Worm (Caenorhabditis elegans) whole organism, L4 larva: ENCODE results near the gene nfm-1.

Experiments
- F10B5.3 ChIP-seq: sonication (generic microtip); optimal IDR thresholded peaks from 2 replicates; lab custom pipeline; 2016; ENCODE audit warnings: mild to moderate bottlenecking, missing genetic modification characterization, missing compliant biosample characterization
- F44E2.7 ChIP-seq: fragments of 200-800 bp; sonication (Bioruptor generic); IDR thresholded peaks from 2 replicates; pipeline ENCODE4 v2.1.2; 2022; ENCODE audit warnings: missing genetic modification characterization, missing compliant biosample characterization
- F49E8.2 ChIP-seq: sonication (generic microtip); optimal IDR thresholded peaks from 2 replicates; lab custom pipeline; 2016; ENCODE audit warnings: missing compliant biosample characterization, mild to moderate bottlenecking, missing genetic modification characterization, borderline replicate concordance
- T20F7.1 ChIP-seq: fragments of 200-800 bp; sonication (Bioruptor generic); optimal IDR thresholded peaks from 2 replicates; lab custom pipeline; 2018; ENCODE audit warnings: mild to moderate bottlenecking, missing genetic modification characterization, missing compliant biosample characterization
- Y105C5A.15 ChIP-seq: fragments of 200-800 bp; sonication (Bioruptor generic); IDR thresholded peaks from 2 replicates; pipeline ENCODE4 v1.3.6; 2022; ENCODE audit warnings: missing genetic modification characterization, missing compliant biosample characterization
- Y5F2A.4 ChIP-seq: fragments of 200-800 bp; sonication (Bioruptor generic); optimal IDR thresholded peaks from 2 replicates; lab custom pipeline; 2018; ENCODE audit warnings: mild to moderate bottlenecking, missing genetic modification characterization, missing compliant biosample characterization
- Y75B8A.6 ChIP-seq: fragments of 200-800 bp; sonication (Bioruptor generic); IDR thresholded peaks from 2 replicates; pipeline ENCODE4 v1.3.6; 2022; ENCODE audit warnings: missing genetic modification reagents, missing genetic modification characterization, missing compliant biosample characterization
- ZK337.2 ChIP-seq: fragments of 200-800 bp; sonication (Bioruptor generic); IDR thresholded peaks from 2 replicates; pipeline ENCODE4 v1.3.6; 2022; ENCODE audit warnings: missing genetic modification reagents, missing genetic modification characterization, missing compliant biosample characterization
- aha-1 ChIP-seq: fragments of 150-350 bp; peaks from one replicate; lab custom pipeline; 2014; ENCODE audit warnings: missing biosample characterization, missing genetic modification characterization
- ama-1 ChIP-seq: fragments of 150-350 bp; optimal IDR thresholded peaks from 2 replicates; lab custom pipeline; 2014; ENCODE audit warnings: inconsistent platforms, mixed read lengths
- arid-1 ChIP-seq: fragments of 200-800 bp; sonication (Bioruptor generic); conservative IDR thresholded peaks from 2 replicates; pipeline ENCODE4 v1.3.6; 2022; ENCODE audit warnings: missing genetic modification reagents, missing genetic modification characterization, missing compliant biosample characterization
- ceh-32 ChIP-seq: sonication (generic microtip); optimal IDR thresholded peaks from 2 replicates; lab custom pipeline; 2016; ENCODE audit warnings: mild to moderate bottlenecking, missing genetic modification characterization, missing compliant biosample characterization; ENCODE audit not compliant: poor library complexity
- ceh-44 ChIP-seq: fragments of 200-800 bp; sonication (Bioruptor generic); IDR thresholded peaks from 2 replicates; pipeline ENCODE4 v1.3.6; 2022; ENCODE audit warnings: missing genetic modification reagents, missing genetic modification characterization, missing compliant biosample characterization
- ceh-62 ChIP-seq: sonication (generic microtip); optimal IDR thresholded peaks from 2 replicates; lab custom pipeline; 2017; ENCODE audit warnings: missing biosample characterization, missing genetic modification characterization
- ces-1 ChIP-seq: fragments of 150-350 bp; sonication (generic microtip); optimal IDR thresholded peaks from 4 replicates; lab custom pipeline; 2014; ENCODE audit warnings: missing biosample characterization, missing genetic modification reagents, missing genetic modification characterization
- daf-12 ChIP-seq: fragments of 150-350 bp; optimal IDR thresholded peaks from 2 replicates; lab custom pipeline; 2014; ENCODE audit warnings: missing biosample characterization, missing genetic modification reagents, missing genetic modification characterization
- daf-16 ChIP-seq, 3 experiments: sonication (generic microtip); optimal IDR thresholded peaks; 2 replicates each; lab custom pipeline; 2016 to 2017; ENCODE audit warnings: missing genetic modification characterization in 3 of 3, missing genetic modification reagents in 3 of 3, mild to moderate bottlenecking in 2 of 3, missing compliant biosample characterization in 2 of 3, missing biosample characterization in 1 of 3, moderate library complexity in 1 of 3
- daf-19 ChIP-seq: fragments of 200-800 bp; sonication (Bioruptor generic); conservative IDR thresholded peaks from 2 replicates; pipeline ENCODE4 v1.3.6; 2022; ENCODE audit warnings: missing genetic modification characterization, missing compliant biosample characterization
- dmd-9 ChIP-seq: fragments of 200-800 bp; sonication (Bioruptor generic); IDR thresholded peaks from 2 replicates; pipeline ENCODE4 v1.3.6; 2022; ENCODE audit warnings: missing genetic modification reagents, missing genetic modification characterization, missing compliant biosample characterization
- duxl-1 ChIP-seq: sonication (generic microtip); optimal IDR thresholded peaks from 2 replicates; lab custom pipeline; 2016; ENCODE audit warnings: mild to moderate bottlenecking, missing genetic modification characterization, moderate library complexity, missing compliant biosample characterization; ENCODE audit not compliant: poor library complexity
- dve-1 ChIP-seq: sonication (generic microtip); optimal IDR thresholded peaks from 2 replicates; lab custom pipeline; 2017; ENCODE audit warnings: antibody characterized with exemption, mild to moderate bottlenecking, missing genetic modification characterization, missing compliant biosample characterization; ENCODE audit not compliant: insufficient read depth
- hif-1 ChIP-seq, 2 experiments: sonication (generic microtip); optimal IDR thresholded peaks; 2 replicates each; lab custom pipeline; 2016 to 2017; ENCODE audit warnings: missing compliant biosample characterization in 2 of 2, missing genetic modification characterization in 2 of 2, missing genetic modification reagents in 2 of 2, missing genotype in 2 of 2, mild to moderate bottlenecking in 1 of 2
- jun-1 ChIP-seq: fragments of 150-350 bp; optimal IDR thresholded peaks from 2 replicates; lab custom pipeline; 2014; ENCODE audit warnings: missing biosample characterization, missing genetic modification reagents, missing genetic modification characterization
- lin-13 ChIP-seq: fragments of 150-350 bp; optimal IDR thresholded peaks from 2 replicates; lab custom pipeline; 2014; ENCODE audit warnings: missing biosample characterization, missing genetic modification reagents, missing genetic modification characterization
- lin-38 ChIP-seq: fragments of 200-800 bp; sonication (Bioruptor generic); IDR thresholded peaks from 2 replicates; pipeline ENCODE4 v1.3.6; 2022; ENCODE audit warnings: missing genetic modification reagents, missing genetic modification characterization, missing compliant biosample characterization
- lir-3 ChIP-seq: sonication (generic microtip); optimal IDR thresholded peaks from 2 replicates; lab custom pipeline; 2016; ENCODE audit warnings: mild to moderate bottlenecking, missing genetic modification characterization, missing compliant biosample characterization
- lsy-2 ChIP-seq, 2 experiments: fragments of 150-350 bp in 1 of 2; sonication (generic microtip) in 1 of 2; optimal IDR thresholded peaks; 2 replicates each; lab custom pipeline; 2014 to 2017; ENCODE audit warnings: missing biosample characterization in 2 of 2, missing genetic modification characterization in 2 of 2
- mxl-2 ChIP-seq: fragments of 200-800 bp; sonication (Bioruptor generic); conservative IDR thresholded peaks from 2 replicates; pipeline ENCODE4 v1.3.6; 2022; ENCODE audit warnings: missing genetic modification reagents, missing genetic modification characterization, missing compliant biosample characterization
- nhr-10 ChIP-seq: fragments of 150-350 bp; optimal IDR thresholded peaks from 2 replicates; lab custom pipeline; 2014; ENCODE audit warnings: missing biosample characterization, missing genetic modification characterization
- nhr-11 ChIP-seq: fragments of 150-350 bp; optimal IDR thresholded peaks from 2 replicates; lab custom pipeline; 2014; ENCODE audit warnings: missing biosample characterization, missing genetic modification characterization
- nhr-28 ChIP-seq: fragments of 150-350 bp; optimal IDR thresholded peaks from 2 replicates; lab custom pipeline; 2014; ENCODE audit warnings: missing biosample characterization, missing genetic modification characterization
- nhr-41 ChIP-seq: fragments of 200-800 bp; sonication (Bioruptor generic); IDR thresholded peaks from 2 replicates; pipeline ENCODE4 v1.3.6; 2022; ENCODE audit warnings: missing genetic modification reagents, missing genetic modification characterization, missing compliant biosample characterization
- nhr-48 ChIP-seq: sonication (generic microtip); optimal IDR thresholded peaks from 2 replicates; lab custom pipeline; 2016; ENCODE audit warnings: mild to moderate bottlenecking, missing genetic modification characterization, missing compliant biosample characterization
- sdz-12 ChIP-seq: fragments of 200-800 bp; sonication (Bioruptor generic); optimal IDR thresholded peaks from 2 replicates; lab custom pipeline; 2018; ENCODE audit warnings: mild to moderate bottlenecking, missing genetic modification characterization, missing compliant biosample characterization
- snpc-1.2 ChIP-seq: fragments of 200-800 bp; sonication (Bioruptor generic); IDR thresholded peaks from 2 replicates; pipeline ENCODE4 v1.3.6; 2022; ENCODE audit warnings: missing genetic modification reagents, missing genetic modification characterization, missing compliant biosample characterization
- snpc-4 ChIP-seq: fragments of 150-350 bp; optimal IDR thresholded peaks from 2 replicates; lab custom pipeline; 2014; ENCODE audit warnings: missing biosample characterization, missing genetic modification characterization
- tra-1 ChIP-seq: fragments of 200-800 bp; sonication (Bioruptor generic); IDR thresholded peaks from 2 replicates; pipeline ENCODE4 v1.3.6; 2022; ENCODE audit warnings: missing genetic modification reagents, missing genetic modification characterization, missing compliant biosample characterization
- unc-62 ChIP-seq, 3 experiments: fragments of 150-350 bp in 1 of 3; sonication (generic microtip); optimal IDR thresholded peaks in 2 of 3; peaks in 1 of 3; 1 replicate in 1 of 3; 2 replicates in 2 of 3; lab custom pipeline; 2014 to 2017; ENCODE audit warnings: missing biosample characterization in 3 of 3, missing genetic modification characterization in 3 of 3, missing genetic modification reagents in 3 of 3, missing genotype in 1 of 3
- zip-2 ChIP-seq: fragments of 150-350 bp; optimal IDR thresholded peaks from 2 replicates; lab custom pipeline; 2014; ENCODE audit warnings: missing biosample characterization, missing genetic modification characterization
- ztf-11 ChIP-seq: fragments of 150-350 bp; optimal IDR thresholded peaks from 2 replicates; lab custom pipeline; 2014; ENCODE audit warnings: missing biosample characterization, missing genetic modification characterization

The nfm-1 gene

DNA sequence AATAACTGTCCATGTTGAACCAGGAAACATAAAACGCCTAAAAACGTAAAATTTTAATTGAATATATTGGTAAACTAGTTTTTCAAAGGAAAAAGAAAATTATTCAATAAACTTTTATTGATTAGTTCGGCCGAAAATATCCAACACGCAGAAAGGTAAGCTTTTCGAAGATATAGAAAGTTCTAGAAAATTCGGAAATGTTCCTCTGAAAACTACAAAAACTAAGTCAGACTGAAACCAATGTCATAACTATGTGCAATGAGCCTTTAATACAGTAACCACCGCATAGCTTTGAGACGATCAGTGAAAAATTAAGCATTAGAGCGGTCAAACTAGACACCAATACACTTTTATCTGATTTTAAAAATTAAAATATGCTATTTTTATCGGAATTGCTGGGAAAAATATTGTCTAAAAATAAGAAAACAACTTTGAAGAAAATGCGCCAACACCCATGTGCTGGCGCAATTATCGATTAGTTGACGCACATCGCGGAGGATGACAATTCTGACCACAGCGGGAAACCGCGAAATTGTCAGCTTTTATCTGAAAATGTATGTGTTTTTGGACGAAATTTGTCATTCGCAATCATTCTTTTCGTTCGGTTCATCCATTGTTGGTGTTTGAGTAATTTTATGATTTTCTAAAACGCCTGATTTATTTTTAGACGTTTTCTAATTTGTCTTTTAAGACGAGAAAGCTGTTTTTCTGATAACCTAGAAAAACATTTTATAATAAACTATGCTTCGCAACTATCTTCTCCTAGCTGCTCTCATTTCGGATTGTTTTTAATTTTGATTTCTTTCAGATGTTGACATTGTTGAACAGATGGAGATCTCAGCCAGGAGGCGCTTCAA is 39.4 kb downstream of the nfm-1 start, which contains the start of the genes C23G10.7 and rpn-2 (continued):
- peak; percentile 69 for TF ChIP-seq dve-1 (tag; lab: Kevin White, UChicago)

- TF ChIP-seq tra-1 (GFP tag; lab: Robert Waterston, UW) (no peak), nhr-10 (no peak), ces-1 (no peak), nhr-41 (GFP tag; lab: Robert Waterston, UW) (no peak), lir-3 (tag; lab: Kevin White, UChicago) (no peak), T20F7.1 (GFP tag; lab: Kevin White, UChicago) (no peak), nhr-28 (tag; lab: Kevin White, UChicago) (no peak), unc-62 (GFP tag; optimal IDR thresholded peaks at IDR 0.05 in 1 of 2; lab: Kevin White, UChicago) (peak in 1 of 2 experiments; percentile 97), unc-62 (tag; optimal IDR thresholded peaks at IDR 0.05; lab: Kevin White, UChicago) (no peak)
These were observed 42.1 kb downstream of the nfm-1 start for ce11 chrIII:6201325-6201724.

- TF ChIP-seq zip-2 (tag; lab: Kevin White, UChicago) (no peak), Y75B8A.6 (GFP tag; lab: Robert Waterston, UW) (no peak), F49E8.2 (peak; percentile 24), F44E2.7 (GFP tag; lab: Robert Waterston, UW) (no peak), ceh-32 (no peak), mxl-2 (GFP tag; lab: Robert Waterston, UW) (no peak), tra-1 (GFP tag; lab: Robert Waterston, UW) (no peak), ZK337.2 (GFP tag; lab: Robert Waterston, UW) (no peak), ama-1 (lab: Kevin White, UChicago) (peak; percentile 52), unc-62 (GFP tag; optimal IDR thresholded peaks at IDR 0.05 in 1 of 2; lab: Kevin White, UChicago) (peak in 1 of 2 experiments; percentile 65), unc-62 (tag; optimal IDR thresholded peaks at IDR 0.05; lab: Kevin White, UChicago) (no peak), ceh-62 (tag; lab: Kevin White, UChicago) (no peak), lin-38 (GFP tag; lab: Robert Waterston, UW) (peak; percentile 57), daf-16 (GFP tag; optimal IDR thresholded peaks at IDR 0.05; lab: Kevin White, UChicago) (peak in 1 of 2 experiments; percentile 7), daf-16 (tag; optimal IDR thresholded peaks at IDR 0.05; lab: Kevin White, UChicago) (peak; percentile 0), nhr-11 (no peak), lsy-2 (tag; optimal IDR thresholded peaks at IDR 0.05; lab: Kevin White, UChicago) (no peak), duxl-1 (tag; lab: Kevin White, UChicago) (no peak), sdz-12 (no peak)
These were observed 43.2 kb downstream of the nfm-1 start for ce11 chrIII:6202440-6202839.

- peak; percentile 24; the same call in 1 of the 2 replicates for TF ChIP-seq ceh-44 (GFP tag; lab: Robert Waterston, UW)
- TF ChIP-seq nhr-28 (tag; lab: Kevin White, UChicago) = peak; percentile 69
- TF ChIP-seq hif-1 (tag; optimal IDR thresholded peaks at IDR 0.05; lab: Kevin White, UChicago) = peak in 1 of 2 experiments; percentile 2
- TF ChIP-seq Y105C5A.15 (GFP tag; lab: Robert Waterston, UW) = no peak
- peak; percentile 66 to 92 for TF ChIP-seq lsy-2 (tag; optimal IDR thresholded peaks at IDR 0.05; lab: Kevin White, UChicago)
- TF ChIP-seq daf-19 = no peak
- TF ChIP-seq nhr-48 (tag; lab: Kevin White, UChicago) = no peak
- peak; percentile 73 for TF ChIP-seq arid-1 (GFP tag; lab: Robert Waterston, UW)
- TF ChIP-seq daf-12 = no peak
- no peak for TF ChIP-seq dmd-9 (GFP tag; lab: Robert Waterston, UW)
- no peak for TF ChIP-seq ztf-11 (tag; lab: Kevin White, UChicago)
- TF ChIP-seq ceh-32 = no peak
- TF ChIP-seq F10B5.3 (tag; lab: Kevin White, UChicago) = no peak
- no peak for TF ChIP-seq snpc-4 (tag; lab: Kevin White, UChicago)
- TF ChIP-seq lir-3 (tag; lab: Kevin White, UChicago) = no peak
- TF ChIP-seq lin-38 (GFP tag; lab: Robert Waterston, UW) = peak; percentile 69
- peak; percentile 72 for TF ChIP-seq lin-13
- no peak for TF ChIP-seq jun-1
- TF ChIP-seq tra-1 (GFP tag; lab: Robert Waterston, UW) = no peak
- TF ChIP-seq snpc-1.2 (GFP tag; lab: Robert Waterston, UW) = no peak
- no peak for TF ChIP-seq nhr-41 (GFP tag; lab: Robert Waterston, UW)
- TF ChIP-seq Y5F2A.4 (GFP tag; lab: Kevin White, UChicago) = no peak
- TF ChIP-seq F49E8.2 = no peak
- TF ChIP-seq ama-1 (lab: Kevin White, UChicago) = no peak
- TF ChIP-seq aha-1 (tag; lab: Kevin White, UChicago) = peak; percentile 36
These were observed 47.1 kb downstream of the nfm-1 start, which contains the start of the genes sna-3 and rps-3 for ce11 chrIII:6206161-6206853. sna-3 (minus strand) TSS chrIII:6206211. rps-3 (plus strand) TSS chrIII:6206803.
